Worm (Caenorhabditis elegans): Measurements from ENCODE around the gene sax-1.

Gene sax-1

DNA sequence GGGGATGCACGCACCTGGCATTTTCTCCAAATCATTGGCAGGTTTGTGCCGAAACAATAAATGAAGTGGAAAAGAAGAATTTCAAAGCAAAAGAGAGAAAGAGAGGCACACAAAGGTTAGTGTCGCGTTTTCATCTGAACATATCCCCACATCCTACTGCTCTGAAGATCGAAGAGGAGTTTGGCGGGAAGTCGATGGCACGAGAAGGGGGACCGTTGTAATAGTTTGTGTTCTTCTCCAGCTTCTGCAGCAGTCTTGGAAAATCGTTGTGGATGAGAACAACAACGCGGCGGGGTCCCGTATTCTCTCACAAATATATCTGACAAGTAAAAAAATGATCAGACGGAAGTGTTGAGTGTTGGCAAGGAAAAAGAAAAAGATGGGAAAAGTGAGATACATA is 4.0 kb downstream of the sax-1 start:
- no peak for TF ChIP-seq mls-2 (tag; optimal IDR thresholded peaks at IDR 0.05)
- TF ChIP-seq nhr-12 (tag; optimal IDR thresholded peaks at IDR 0.05): no peak
- TF ChIP-seq lsy-2 (tag; optimal IDR thresholded peaks at IDR 0.05): no peak
- TF ChIP-seq elt-1 (tag; optimal IDR thresholded peaks at IDR 0.05; ENCODE audit: borderline replicate concordance, insufficient read depth): no peak
- TF ChIP-seq lin-13 (tag; optimal IDR thresholded peaks at IDR 0.05): no peak
- TF ChIP-seq unc-120 (tag; optimal IDR thresholded peaks at IDR 0.05; ENCODE audit: poor library complexity, severe bottlenecking): peak; percentile 27
- peak; percentile 59 for TF ChIP-seq hlh-1 (tag; optimal IDR thresholded peaks at IDR 0.05)
- TF ChIP-seq ham-2 (GFP tag; optimal IDR thresholded peaks at IDR 0.05): no peak

DNA sequence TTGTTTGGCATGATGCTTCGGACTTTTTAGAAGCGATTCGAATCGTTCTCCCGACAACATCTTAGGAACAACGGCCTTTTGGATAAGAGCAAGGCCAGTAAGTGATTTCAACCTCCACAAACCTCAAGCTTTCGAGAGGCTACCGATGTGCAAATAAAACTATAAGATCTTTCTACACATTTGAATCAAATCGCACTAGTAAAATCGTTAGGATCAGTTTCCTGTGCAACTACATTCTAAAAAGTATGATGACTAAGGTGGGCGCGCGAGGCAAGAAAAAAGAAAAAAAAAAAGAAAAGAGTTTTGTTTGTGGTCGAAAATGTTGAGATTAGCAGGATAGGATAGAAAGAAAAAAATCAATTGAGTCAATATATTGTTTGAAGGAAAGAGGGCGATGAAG is 5.2 kb downstream of the sax-1 start, which contains the start of gene tmem-24:
TSS of gene tmem-24 (minus strand) at position 101 of the 400 bp plus-strand sequence.
- TF ChIP-seq sem-2 (GFP tag; optimal IDR thresholded peaks at IDR 0.05): no peak
- no peak for TF ChIP-seq ceh-43 (GFP tag; optimal IDR thresholded peaks at IDR 0.05)
- TF ChIP-seq flh-1 (GFP tag; optimal IDR thresholded peaks at IDR 0.05): no peak
- TF ChIP-seq unc-39 (tag; optimal IDR thresholded peaks at IDR 0.05): no peak
- no peak for TF ChIP-seq sptf-1 (tag; optimal IDR thresholded peaks at IDR 0.05)
- TF ChIP-seq mep-1 (tag; optimal IDR thresholded peaks at IDR 0.05): no peak
- no peak for TF ChIP-seq unc-120 (tag; optimal IDR thresholded peaks at IDR 0.05; ENCODE audit: poor library complexity, severe bottlenecking)
- TF ChIP-seq lsy-2 (tag; optimal IDR thresholded peaks at IDR 0.05): no peak
- no peak for TF ChIP-seq blmp-1 (tag; optimal IDR thresholded peaks at IDR 0.05)
- no peak for TF ChIP-seq drap-1 (GFP tag; optimal IDR thresholded peaks at IDR 0.05)
- TF ChIP-seq M03D4.4 (tag; optimal IDR thresholded peaks at IDR 0.05): no peak

DNA sequence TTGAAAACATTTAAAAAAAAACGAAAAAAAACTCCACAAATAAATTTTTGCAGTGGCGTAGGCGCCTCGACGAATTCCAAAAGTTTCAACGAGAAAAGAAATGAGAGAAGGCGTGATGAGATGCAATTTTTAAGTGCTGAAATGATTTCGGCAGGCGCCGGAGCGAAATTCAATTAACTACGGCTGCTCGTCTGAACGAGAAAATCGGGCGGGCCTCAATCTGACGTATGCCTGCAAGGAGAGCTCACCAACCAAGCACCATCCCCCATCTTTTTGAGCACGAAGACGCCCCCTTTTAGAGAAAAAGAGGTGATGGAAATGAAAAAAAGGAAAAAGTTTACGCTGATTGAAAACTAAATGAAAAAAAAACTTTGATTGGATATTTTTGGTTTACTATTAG is 15.2 kb downstream of the sax-1 start:
- TF ChIP-seq unc-120 (tag; optimal IDR thresholded peaks at IDR 0.05; ENCODE audit: poor library complexity, severe bottlenecking): no peak
- TF ChIP-seq lin-32 (GFP tag; optimal IDR thresholded peaks at IDR 0.05): no peak
- TF ChIP-seq ces-1 (GFP tag; optimal IDR thresholded peaks at IDR 0.05): peak; percentile 18

DNA sequence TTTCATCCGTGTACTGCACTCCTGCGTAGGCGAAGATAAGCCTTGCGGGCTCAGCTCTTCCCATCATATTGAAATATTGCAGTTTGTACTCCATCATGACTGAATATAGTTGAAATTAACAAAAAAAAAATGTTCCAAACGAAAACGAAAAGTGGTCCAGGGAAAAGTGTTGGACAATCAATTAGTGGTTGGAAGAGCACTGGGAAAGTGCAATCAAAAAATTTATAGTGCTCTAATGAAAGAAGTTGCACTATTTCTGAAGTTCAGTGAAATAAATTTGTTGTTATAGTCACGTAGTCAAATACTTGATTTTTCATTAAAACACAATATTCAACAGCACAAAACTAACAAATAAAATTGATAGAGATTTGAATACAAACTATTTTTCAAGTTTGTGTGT is 16.3 kb downstream of the sax-1 start, which contains the start of gene gst-11:
TSS of gene gst-11 (minus strand) at position 101 of the 400 bp plus-strand sequence.
- TF ChIP-seq mab-5 (tag; optimal IDR thresholded peaks at IDR 0.05) (no peak), tbx-8 (GFP tag; optimal IDR thresholded peaks at IDR 0.05) (no peak), blmp-1 (tag; optimal IDR thresholded peaks at IDR 0.05) (no peak), elt-1 (tag; optimal IDR thresholded peaks at IDR 0.05; ENCODE audit: borderline replicate concordance, insufficient read depth) (no peak), pha-4 (tag; optimal IDR thresholded peaks at IDR 0.05) (no peak), mls-2 (tag; optimal IDR thresholded peaks at IDR 0.05) (no peak), ceh-39 (tag; optimal IDR thresholded peaks at IDR 0.05) (no peak), drap-1 (GFP tag; optimal IDR thresholded peaks at IDR 0.05) (no peak), ceh-43 (GFP tag; optimal IDR thresholded peaks at IDR 0.05) (no peak), nhr-76 (tag; optimal IDR thresholded peaks at IDR 0.05) (no peak), lsy-2 (tag; optimal IDR thresholded peaks at IDR 0.05) (no peak), unc-120 (tag; optimal IDR thresholded peaks at IDR 0.05; ENCODE audit: poor library complexity, severe bottlenecking) (no peak), unc-62 (GFP tag; optimal IDR thresholded peaks at IDR 0.05) (no peak), ham-2 (GFP tag; optimal IDR thresholded peaks at IDR 0.05) (no peak), mep-1 (tag; optimal IDR thresholded peaks at IDR 0.05) (no peak)

DNA sequence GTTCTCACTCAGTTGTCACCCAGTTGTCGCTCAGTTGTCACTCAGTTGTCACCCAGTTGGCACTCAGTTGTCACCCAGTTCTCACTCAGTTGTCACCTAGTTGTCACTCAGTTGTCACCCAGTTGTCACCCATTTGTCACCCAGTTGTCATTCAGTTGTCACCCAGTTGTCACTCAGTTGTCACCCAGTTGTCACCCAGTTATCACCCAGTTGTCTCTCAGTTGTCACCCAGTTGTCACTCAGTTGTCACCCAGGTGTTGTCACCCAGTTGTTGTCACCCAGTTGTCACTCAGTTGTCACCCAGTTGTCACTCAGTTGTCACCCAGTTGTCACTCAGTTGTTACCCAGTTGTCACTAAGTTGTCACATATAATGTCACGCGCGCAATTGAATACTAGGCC is 18.4 kb downstream of the sax-1 start:
- TF ChIP-seq tbx-8 (GFP tag; optimal IDR thresholded peaks at IDR 0.05) (peak; percentile 98), nhr-12 (tag; optimal IDR thresholded peaks at IDR 0.05) (no peak)

DNA sequence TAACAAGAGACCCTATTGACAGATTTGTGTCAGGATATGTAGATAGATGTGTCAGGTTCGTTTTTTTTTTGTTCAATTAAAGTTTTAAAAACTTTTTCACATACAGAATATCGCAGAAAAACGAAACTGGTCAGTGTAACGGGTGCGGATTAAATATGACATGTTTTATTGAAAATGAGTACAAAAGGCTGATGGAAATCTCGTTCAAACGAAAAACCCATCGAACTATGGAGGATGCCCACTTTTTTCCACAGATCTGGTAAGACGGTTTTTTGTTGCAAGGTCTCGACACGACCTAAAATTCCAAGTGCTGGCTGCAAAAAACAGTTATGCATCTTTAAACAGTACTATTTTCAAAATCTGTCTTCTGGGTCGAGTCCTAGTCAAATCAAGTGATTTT is 19.9 kb downstream of the sax-1 start:
- no peak for TF ChIP-seq nhr-28 (tag; optimal IDR thresholded peaks at IDR 0.05)
- TF ChIP-seq unc-120 (tag; optimal IDR thresholded peaks at IDR 0.05; ENCODE audit: poor library complexity, severe bottlenecking): no peak
- no peak for TF ChIP-seq ces-1 (GFP tag; optimal IDR thresholded peaks at IDR 0.05)
- no peak for TF ChIP-seq elt-3 (tag; optimal IDR thresholded peaks at IDR 0.05)
- no peak for TF ChIP-seq sptf-1 (tag; optimal IDR thresholded peaks at IDR 0.05)
- TF ChIP-seq snpc-4 (tag; optimal IDR thresholded peaks at IDR 0.05): no peak
- no peak for TF ChIP-seq lin-32 (GFP tag; optimal IDR thresholded peaks at IDR 0.05)

Measured in whole organism, mixed stage, embryonic.